Fruit fly (Drosophila melanogaster) whole organism, adult: ENCODE measurements around the gene Trc8.

Experiments used
- CG12768 ChIP-seq: fragments of 200-800 bp; sonication (Bioruptor generic); optimal IDR thresholded peaks from 2 replicates; lab custom pipeline; 2017; ENCODE audit warnings: missing biosample characterization, missing genetic modification characterization, mild to moderate bottlenecking, moderate library complexity, missing genetic modification reagents
- CG1620 ChIP-seq: fragments of 200-800 bp; sonication (Bioruptor generic); optimal IDR thresholded peaks from 2 replicates; lab custom pipeline; 2016; ENCODE audit warnings: missing biosample characterization, missing genetic modification characterization
- CG7101 ChIP-seq: fragments of 200-800 bp; sonication (Bioruptor generic); optimal IDR thresholded peaks from 2 replicates; lab custom pipeline; 2018; ENCODE audit warnings: missing biosample characterization, mild to moderate bottlenecking, missing genetic modification characterization, moderate library complexity
- Crg-1 ChIP-seq: fragments of 200-800 bp; sonication (Bioruptor generic); optimal IDR thresholded peaks from 2 replicates; lab custom pipeline; 2016; ENCODE audit warnings: missing biosample characterization, missing genetic modification characterization
- kay ChIP-seq: fragments of 200-800 bp; sonication (Bioruptor generic); peaks from one replicate; lab custom pipeline; 2016; ENCODE audit warnings: missing biosample characterization, missing genetic modification characterization, borderline replicate concordance
- toe ChIP-seq: fragments of 200-800 bp; sonication (Bioruptor generic); optimal IDR thresholded peaks from 2 replicates; lab custom pipeline; 2016; ENCODE audit warnings: missing biosample characterization, missing genetic modification characterization

DNA sequence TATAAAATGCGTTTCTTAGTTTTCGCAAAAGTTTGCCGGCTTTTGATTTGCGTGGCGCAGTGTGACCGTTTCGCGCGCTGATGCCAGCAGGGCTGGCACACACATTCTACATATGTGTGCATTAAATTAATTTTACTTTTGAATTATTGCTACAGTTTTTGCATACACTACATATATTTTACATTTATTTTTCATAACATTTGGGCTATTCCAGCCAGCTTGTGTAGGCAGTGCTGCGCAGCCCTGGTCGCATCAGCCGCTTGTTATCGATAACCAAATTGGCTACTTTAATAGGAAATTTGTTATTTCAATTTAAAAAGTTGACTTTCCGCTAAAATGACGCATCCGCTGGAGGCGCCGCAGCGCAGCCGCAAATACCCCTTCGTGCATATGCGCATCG, 14.4 kb downstream of the Trc8 start, which contains the start of the genes CG2321 and CG2006:
- TF ChIP-seq CG12768 (GFP tag; lab: Kevin White, UChicago) (peak; percentile 25), kay (no peak), toe (GFP tag; lab: Kevin White, UChicago) (no peak), Crg-1 (no peak), CG7101 (tag; lab: Kevin White, UChicago) (peak; percentile 51), CG1620 (GFP tag; lab: Kevin White, UChicago) (peak; percentile 63)
